Worm (Caenorhabditis elegans) whole organism, young adult: ENCODE data around the gene egl-9.

ENCODE experiments used
- B0035.1 ChIP-seq: sonication (generic microtip); optimal IDR thresholded peaks from 2 replicates; lab custom pipeline; 2016; ENCODE audit warnings: missing genetic modification characterization, mild to moderate bottlenecking, missing compliant biosample characterization, missing genotype, missing genetic modification reagents
- K12H6.12 ChIP-seq: fragments of 200-800 bp; sonication (Bioruptor generic); optimal IDR thresholded peaks from 2 replicates; lab custom pipeline; 2018; ENCODE audit warnings: mild to moderate bottlenecking, missing genetic modification characterization, missing compliant biosample characterization
- T07F8.4 ChIP-seq: sonication (generic microtip); optimal IDR thresholded peaks from 2 replicates; lab custom pipeline; 2016; ENCODE audit warnings: mild to moderate bottlenecking, missing genetic modification characterization, moderate library complexity, missing compliant biosample characterization
- akir-1 ChIP-seq: fragments of 200-800 bp; sonication (Bioruptor generic); optimal IDR thresholded peaks from 2 replicates; lab custom pipeline; 2018; ENCODE audit warnings: mild to moderate bottlenecking, missing genetic modification characterization, moderate library complexity, missing compliant biosample characterization
- athp-1 ChIP-seq: sonication (generic microtip); optimal IDR thresholded peaks from 2 replicates; lab custom pipeline; 2017; ENCODE audit warnings: mild to moderate bottlenecking, missing genetic modification characterization, missing compliant biosample characterization
- ceh-100 ChIP-seq: fragments of 200-800 bp; sonication (Bioruptor generic); IDR thresholded peaks from 2 replicates; pipeline ENCODE4 v1.3.6; 2022; ENCODE audit warnings: missing genetic modification reagents, missing genetic modification characterization, missing compliant biosample characterization
- lin-35 ChIP-seq, 3 experiments: fragments of 150-350 bp in 2 of 3; sonication (generic microtip) in 1 of 3; optimal IDR thresholded peaks; 2 replicates each; lab custom pipeline; 2014 to 2018; ENCODE audit warnings: missing biosample characterization in 3 of 3, missing genetic modification characterization in 3 of 3, missing genetic modification reagents in 3 of 3
- nfya-2 ChIP-seq: fragments of 200-800 bp; sonication (Bioruptor generic); IDR thresholded peaks from 2 replicates; pipeline ENCODE4 v1.3.6; 2022; ENCODE audit warnings: missing genetic modification reagents, missing genetic modification characterization, missing compliant biosample characterization
- snpc-1.1 ChIP-seq: sonication (generic microtip); optimal IDR thresholded peaks from 2 replicates; lab custom pipeline; 2017; ENCODE audit warnings: missing genetic modification characterization, mild to moderate bottlenecking, missing compliant biosample characterization, antibody characterized with exemption, moderate library complexity, missing genotype, missing genetic modification reagents; ENCODE audit not compliant: insufficient read depth
- snpc-4 ChIP-seq, 5 experiments: fragments of 150-350 bp in 1 of 5; sonication (generic microtip) in 4 of 5; optimal IDR thresholded peaks; 2 replicates each; lab custom pipeline; 2014 to 2018; ENCODE audit warnings: missing genetic modification characterization in 5 of 5, missing biosample characterization in 3 of 5, antibody characterized with exemption in 2 of 5, mild to moderate bottlenecking in 2 of 5, missing compliant biosample characterization in 2 of 5, missing genotype in 2 of 5, moderate library complexity in 2 of 5, missing genetic modification reagents in 1 of 5
- unc-130 ChIP-seq: sonication (generic microtip); optimal IDR thresholded peaks from 2 replicates; lab custom pipeline; 2016; ENCODE audit warnings: missing genetic modification reagents, missing genetic modification characterization, missing compliant biosample characterization
- unc-62 ChIP-seq: fragments of 150-350 bp; optimal IDR thresholded peaks from 2 replicates; lab custom pipeline; 2014; ENCODE audit warnings: missing biosample characterization, missing genetic modification reagents, missing genetic modification characterization
- xnd-1 ChIP-seq: sonication (generic microtip); optimal IDR thresholded peaks from 2 replicates; lab custom pipeline; 2016; ENCODE audit warnings: missing genotype, missing genetic modification reagents, missing genetic modification characterization, missing compliant biosample characterization
- ztf-6 ChIP-seq: fragments of 200-800 bp; sonication (Bioruptor generic); IDR thresholded peaks from 2 replicates; pipeline ENCODE4 v1.3.6; 2022; ENCODE audit warnings: missing genetic modification reagents, missing genetic modification characterization, missing compliant biosample characterization

DNA sequence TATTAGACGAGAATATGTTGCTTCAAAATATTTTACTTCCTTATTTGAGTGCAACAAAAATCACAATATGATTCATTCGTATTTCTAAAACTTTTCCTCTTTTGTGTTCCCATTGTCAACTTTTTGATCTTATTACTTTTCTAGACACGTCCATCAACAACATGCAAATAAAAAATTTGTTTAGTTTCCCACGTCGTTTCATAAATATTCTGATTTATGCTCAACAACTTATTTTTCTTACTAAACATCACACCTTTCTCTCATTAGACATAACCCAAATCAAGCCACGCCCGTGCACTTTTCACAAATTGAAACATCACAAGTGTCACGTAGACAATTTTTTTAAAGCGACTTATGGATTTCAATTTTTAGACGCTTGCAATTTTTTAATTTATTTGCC, 1.5 kb downstream of the egl-9 start:
- TF ChIP-seq unc-62 (GFP tag; lab: Kevin White, UChicago), result no peak
- no peak for TF ChIP-seq ceh-100 (GFP tag; lab: Robert Waterston, UW)
- no peak for TF ChIP-seq snpc-4 (GFP tag; optimal IDR thresholded peaks at IDR 0.05; lab: Kevin White, UChicago)
- TF ChIP-seq snpc-4 (tag; optimal IDR thresholded peaks at IDR 0.05; lab: Kevin White, UChicago), result no peak
- TF ChIP-seq athp-1 (tag; lab: Kevin White, UChicago), result no peak
- TF ChIP-seq snpc-1.1, result no peak
- no peak for TF ChIP-seq K12H6.12
- no peak for TF ChIP-seq ztf-6 (GFP tag; lab: Robert Waterston, UW)
- no peak for TF ChIP-seq nfya-2
- no peak for TF ChIP-seq lin-35 (GFP tag; optimal IDR thresholded peaks at IDR 0.05; lab: Kevin White, UChicago)
- TF ChIP-seq xnd-1 (tag; lab: Kevin White, UChicago), result no peak
- TF ChIP-seq unc-130 (GFP tag; lab: Kevin White, UChicago), result no peak
- TF ChIP-seq T07F8.4 (tag; lab: Kevin White, UChicago), result no peak
- TF ChIP-seq B0035.1 (tag; lab: Kevin White, UChicago), result no peak
- TF ChIP-seq akir-1 (GFP tag; lab: Kevin White, UChicago), result no peak
